Worm (Caenorhabditis elegans): ENCODE measurements around the gene C47D12.5.

The C47D12.5 gene

ce11 chrII:11646276-11646797 is 38.7 kb downstream of the C47D12.5 start, which contains the start of gene ghi-1:
Gene ghi-1 (plus strand): TSS chrII:11646747.
- TF ChIP-seq snpc-4 (tag; optimal IDR thresholded peaks at IDR 0.05): no peak
- TF ChIP-seq blmp-1 (tag; optimal IDR thresholded peaks at IDR 0.05): no peak
- no peak for TF ChIP-seq mab-5 (tag; optimal IDR thresholded peaks at IDR 0.05)
- TF ChIP-seq nhr-237 (tag; optimal IDR thresholded peaks at IDR 0.05): no peak
- TF ChIP-seq zip-8 (tag; optimal IDR thresholded peaks at IDR 0.05): no peak
- TF ChIP-seq lin-13 (tag; optimal IDR thresholded peaks at IDR 0.05): no peak

DNA sequence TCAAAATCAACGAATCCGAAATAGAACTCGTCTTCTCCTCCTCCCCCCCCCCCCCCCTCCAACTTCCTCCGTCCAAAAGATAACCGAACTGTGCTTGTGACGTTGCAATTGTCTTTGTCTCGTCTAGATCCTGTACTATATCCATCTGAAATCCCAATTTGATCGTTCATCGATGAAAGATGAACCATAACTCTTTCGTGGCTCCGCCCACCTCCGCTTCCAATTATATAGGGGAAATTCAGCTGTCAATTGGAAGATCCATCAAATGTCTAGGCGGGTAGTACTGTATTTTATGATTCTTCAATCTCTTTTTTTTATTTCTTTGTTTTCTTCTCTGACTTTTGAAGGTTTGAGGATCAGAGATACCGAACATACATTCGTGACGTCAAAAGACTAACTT is 39.7 kb downstream of the C47D12.5 start:
- TF ChIP-seq unc-120 (tag; optimal IDR thresholded peaks at IDR 0.05; ENCODE audit: poor library complexity, severe bottlenecking) (no peak), tbx-8 (GFP tag; optimal IDR thresholded peaks at IDR 0.05) (no peak), ceh-43 (GFP tag; optimal IDR thresholded peaks at IDR 0.05) (no peak), ham-2 (GFP tag; optimal IDR thresholded peaks at IDR 0.05) (no peak), mls-2 (tag; optimal IDR thresholded peaks at IDR 0.05) (no peak)

- TF ChIP-seq nhr-2 (tag; optimal IDR thresholded peaks at IDR 0.05) (no peak), zip-8 (tag; optimal IDR thresholded peaks at IDR 0.05) (no peak), elt-3 (tag; optimal IDR thresholded peaks at IDR 0.05) (no peak), lin-32 (GFP tag; optimal IDR thresholded peaks at IDR 0.05) (no peak), unc-62 (GFP tag; optimal IDR thresholded peaks at IDR 0.05) (no peak), nhr-237 (tag; optimal IDR thresholded peaks at IDR 0.05) (no peak), hlh-1 (tag; optimal IDR thresholded peaks at IDR 0.05) (no peak), elt-1 (tag; optimal IDR thresholded peaks at IDR 0.05; ENCODE audit: borderline replicate concordance, insufficient read depth) (no peak), nhr-76 (tag; optimal IDR thresholded peaks at IDR 0.05) (no peak), unc-120 (tag; optimal IDR thresholded peaks at IDR 0.05; ENCODE audit: poor library complexity, severe bottlenecking) (no peak), cnd-1 (tag; optimal IDR thresholded peaks at IDR 0.05) (no peak), nhr-12 (tag; optimal IDR thresholded peaks at IDR 0.05) (no peak), M03D4.4 (tag; optimal IDR thresholded peaks at IDR 0.05) (no peak), nhr-28 (tag; optimal IDR thresholded peaks at IDR 0.05) (no peak), sptf-1 (tag; optimal IDR thresholded peaks at IDR 0.05) (no peak), ceh-43 (GFP tag; optimal IDR thresholded peaks at IDR 0.05) (no peak), blmp-1 (tag; optimal IDR thresholded peaks at IDR 0.05) (no peak), ztf-11 (tag; optimal IDR thresholded peaks at IDR 0.05) (no peak)
These were observed 40.5 kb downstream of the C47D12.5 start for ce11 chrII:11644535-11644934.

DNA sequence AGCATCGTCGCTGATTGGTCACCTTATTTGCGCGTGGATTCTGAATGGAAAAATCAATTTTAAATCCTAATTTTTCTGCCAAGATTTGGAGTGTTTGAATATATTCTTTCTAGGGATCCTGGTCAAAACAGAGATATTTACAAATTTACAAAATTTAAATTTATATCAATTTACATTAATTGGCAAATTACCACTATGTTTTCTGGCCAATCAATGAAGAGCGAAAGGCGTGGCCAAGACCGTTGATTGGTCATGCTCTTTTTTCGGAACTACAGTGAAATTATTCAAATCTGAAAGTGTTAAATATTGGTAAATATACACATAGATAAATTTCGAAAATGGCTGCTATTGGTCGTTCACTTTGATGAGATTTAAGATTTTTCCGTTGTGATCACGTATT is 42.3 kb downstream of the C47D12.5 start:
- TF ChIP-seq hlh-1 (tag; optimal IDR thresholded peaks at IDR 0.05) (no peak), sem-2 (GFP tag; optimal IDR thresholded peaks at IDR 0.05) (no peak), sptf-1 (tag; optimal IDR thresholded peaks at IDR 0.05) (no peak), ceh-43 (GFP tag; optimal IDR thresholded peaks at IDR 0.05) (no peak), ztf-11 (tag; optimal IDR thresholded peaks at IDR 0.05) (no peak), bed-3 (GFP tag; optimal IDR thresholded peaks at IDR 0.05) (no peak), pha-4 (tag; optimal IDR thresholded peaks at IDR 0.05) (no peak), blmp-1 (tag; optimal IDR thresholded peaks at IDR 0.05) (no peak), nhr-76 (tag; optimal IDR thresholded peaks at IDR 0.05) (no peak), lin-32 (GFP tag; optimal IDR thresholded peaks at IDR 0.05) (no peak)

DNA sequence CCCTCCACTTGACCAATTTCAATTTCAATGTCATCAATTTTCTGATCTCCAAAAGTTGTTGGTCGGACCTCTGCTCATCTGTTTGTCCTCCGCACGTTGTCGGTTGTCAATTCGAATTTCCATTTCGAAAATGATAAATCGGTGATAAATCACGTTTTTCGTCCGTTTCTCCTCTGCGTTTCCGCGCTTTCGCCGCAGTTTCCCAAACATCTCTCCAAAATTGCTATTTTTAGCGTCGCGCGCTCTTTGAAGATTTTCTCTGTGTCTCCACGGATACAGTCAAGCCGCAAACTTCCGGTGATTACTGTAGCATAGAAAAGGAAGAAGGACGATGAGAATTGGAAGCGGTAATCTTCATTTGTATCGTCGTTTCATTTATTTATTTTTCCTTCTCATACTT is 43.1 kb downstream of the C47D12.5 start:
- TF ChIP-seq lin-13 (tag; optimal IDR thresholded peaks at IDR 0.05) (no peak), ham-2 (GFP tag; optimal IDR thresholded peaks at IDR 0.05) (peak; percentile 16)

DNA sequence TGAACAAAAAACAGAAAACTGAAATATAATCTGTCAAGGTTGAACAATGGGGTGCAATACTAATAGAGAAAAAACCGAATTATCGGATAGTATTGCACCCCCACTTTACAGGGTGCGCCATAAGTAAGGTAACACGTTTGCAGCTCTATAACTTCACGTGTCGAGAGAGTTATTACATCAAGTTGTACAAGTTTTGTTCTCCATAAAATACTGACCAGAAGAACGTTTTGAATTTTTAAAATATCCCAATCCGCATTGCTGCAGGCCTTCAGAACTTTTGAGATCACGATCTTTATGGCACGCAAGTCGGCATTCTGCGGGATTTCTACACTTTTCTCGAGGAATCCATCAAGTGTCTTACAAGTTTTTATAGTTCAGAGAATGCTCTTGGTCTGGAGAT is 47.3 kb downstream of the C47D12.5 start:
- TF ChIP-seq tbx-8 (GFP tag; optimal IDR thresholded peaks at IDR 0.05) (no peak), nhr-237 (tag; optimal IDR thresholded peaks at IDR 0.05) (no peak), M03D4.4 (tag; optimal IDR thresholded peaks at IDR 0.05) (no peak), ces-1 (GFP tag; optimal IDR thresholded peaks at IDR 0.05) (no peak), zip-8 (tag; optimal IDR thresholded peaks at IDR 0.05) (no peak), elt-3 (tag; optimal IDR thresholded peaks at IDR 0.05) (no peak), nhr-12 (tag; optimal IDR thresholded peaks at IDR 0.05) (no peak), mls-2 (tag; optimal IDR thresholded peaks at IDR 0.05) (no peak), nhr-76 (tag; optimal IDR thresholded peaks at IDR 0.05) (no peak), cnd-1 (tag; optimal IDR thresholded peaks at IDR 0.05) (no peak), ztf-11 (tag; optimal IDR thresholded peaks at IDR 0.05) (no peak), sem-2 (GFP tag; optimal IDR thresholded peaks at IDR 0.05) (no peak), nhr-2 (tag; optimal IDR thresholded peaks at IDR 0.05) (no peak)
